Fruit fly (Drosophila melanogaster) whole organism, prepupa: ENCODE measurements around the gene CG3558.

ENCODE experiments used
- Lpt ChIP-seq: fragments of 200-800 bp; sonication (Bioruptor generic); optimal IDR thresholded peaks from 3 replicates; lab custom pipeline; 2016; ENCODE audit warnings: missing biosample characterization, missing genetic modification characterization
- dsx ChIP-seq: fragments of 200-800 bp; optimal IDR thresholded peaks from 3 replicates; lab custom pipeline; 2019; ENCODE audit warnings: missing biosample characterization, mild to moderate bottlenecking, missing genetic modification characterization, moderate library complexity; ENCODE audit not compliant: poor library complexity, severe bottlenecking
- topi ChIP-seq: fragments of 200-800 bp; sonication (Bioruptor generic); optimal IDR thresholded peaks from 3 replicates; lab custom pipeline; 2016; ENCODE audit warnings: missing biosample characterization, missing genetic modification characterization

dm6 chr2L:2979091-2979490, 13.6 kb upstream of the CG3558 start, which contains the start of gene CG9643:
- TF ChIP-seq topi (GFP tag; lab: Kevin White, UChicago), result no peak
- no peak for TF ChIP-seq Lpt (GFP tag; lab: Kevin White, UChicago)
- TF ChIP-seq dsx, result no peak
